Fruit fly (Drosophila melanogaster): Measurements from ENCODE around the gene Chro.

DNA sequence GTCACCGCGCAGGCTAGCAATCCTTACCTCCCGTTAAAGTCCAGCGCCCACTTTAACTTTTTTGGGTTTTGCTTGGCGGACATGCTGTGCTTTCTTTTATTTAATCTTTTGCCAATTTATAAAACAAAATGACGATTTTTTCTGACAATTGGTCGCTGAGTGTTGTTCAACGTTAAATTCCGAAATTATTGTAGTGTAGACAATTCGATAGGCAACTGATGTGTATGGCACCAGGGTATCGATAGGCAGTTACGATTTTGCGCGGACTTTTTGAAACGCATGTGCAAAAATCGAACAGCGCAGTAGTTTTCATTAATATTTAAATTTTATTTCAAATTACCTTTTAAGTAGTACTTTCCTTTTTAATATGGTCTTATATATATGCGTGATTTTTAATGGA lies 10.7 kb downstream of the Chro start, which contains the start of gene EMC4:
- TF ChIP-seq CTCF (optimal IDR thresholded peaks at IDR 0.05) (no peak), CG8478 (optimal IDR thresholded peaks at IDR 0.05) (no peak)

All from S2 (cell line).